Worm (Caenorhabditis elegans) whole organism, midembryonic: Measurements from ENCODE around the gene F31F7.2.

Experiments
- T22C8.4 ChIP-seq: fragments of 200-800 bp; sonication (Bioruptor generic); IDR thresholded peaks from 2 replicates; pipeline ENCODE4 v1.3.6; 2022; ENCODE audit warnings: missing genetic modification characterization, missing compliant biosample characterization
- med-1 ChIP-seq: sonication (generic microtip); optimal IDR thresholded peaks from 2 replicates; lab custom pipeline; 2017; ENCODE audit warnings: missing genetic modification characterization, mild to moderate bottlenecking, missing compliant biosample characterization, antibody characterized with exemption, missing genetic modification reagents; ENCODE audit not compliant: insufficient read depth
- ref-1 ChIP-seq: fragments of 200-800 bp; sonication (Bioruptor generic); conservative IDR thresholded peaks from 2 replicates; pipeline ENCODE4 v1.3.6; 2022; ENCODE audit warnings: missing genetic modification reagents, missing genetic modification characterization, missing compliant biosample characterization
- ztf-29 ChIP-seq: fragments of 200-800 bp; sonication (Bioruptor generic); IDR thresholded peaks from 2 replicates; pipeline ENCODE4 v1.3.6; 2022; ENCODE audit warnings: missing genetic modification reagents, missing genetic modification characterization, missing compliant biosample characterization

- TF ChIP-seq T22C8.4 (GFP tag; lab: Robert Waterston, UW) (no peak), ztf-29 (GFP tag; lab: Robert Waterston, UW) (no peak), ref-1 (no peak), med-1 (GFP tag; lab: Kevin White, UChicago) (no peak)
Observed at ce11 chrV:6323602-6324001, 53.0 kb downstream of the F31F7.2 start.
